Worm (Caenorhabditis elegans) whole organism, L3 larva: ENCODE measurements around the gene sli-1.

Source experiments
- R02D3.7 ChIP-seq: fragments of 150-350 bp; optimal IDR thresholded peaks from 2 replicates; lab custom pipeline; 2014; ENCODE audit warnings: missing biosample characterization, missing genetic modification characterization
- ZK546.5 ChIP-seq: sonication (generic microtip); optimal IDR thresholded peaks from 2 replicates; lab custom pipeline; 2017; ENCODE audit warnings: missing biosample characterization, missing genetic modification characterization
- ama-1 ChIP-seq: fragments of 150-350 bp; optimal IDR thresholded peaks from 2 replicates; lab custom pipeline; 2018
- ceh-28 ChIP-seq: fragments of 150-350 bp; optimal IDR thresholded peaks from 2 replicates; lab custom pipeline; 2014; ENCODE audit warnings: missing biosample characterization, missing genetic modification reagents, missing genetic modification characterization
- ceh-82 ChIP-seq: fragments of 150-350 bp; optimal IDR thresholded peaks from 2 replicates; lab custom pipeline; 2014; ENCODE audit warnings: missing biosample characterization, missing genetic modification characterization
- ceh-9 ChIP-seq: sonication (generic microtip); optimal IDR thresholded peaks from 2 replicates; lab custom pipeline; 2018; ENCODE audit warnings: missing biosample characterization, missing genetic modification characterization
- daf-12 ChIP-seq: fragments of 150-350 bp; optimal IDR thresholded peaks from 2 replicates; lab custom pipeline; 2014; ENCODE audit warnings: missing biosample characterization, missing genetic modification reagents, missing genetic modification characterization
- egl-27 ChIP-seq: sonication (generic microtip); optimal IDR thresholded peaks from 4 replicates; lab custom pipeline; 2017; ENCODE audit warnings: missing biosample characterization, missing genetic modification reagents, missing genetic modification characterization
- egl-5 ChIP-seq: fragments of 150-350 bp; optimal IDR thresholded peaks from 2 replicates; lab custom pipeline; 2017; ENCODE audit warnings: missing biosample characterization, missing genetic modification reagents, missing genetic modification characterization, inconsistent platforms
- elt-1 ChIP-seq: fragments of 150-350 bp; optimal IDR thresholded peaks from 2 replicates; lab custom pipeline; 2014; ENCODE audit warnings: missing biosample characterization, missing genetic modification characterization
- elt-2 ChIP-seq: sonication (generic microtip); optimal IDR thresholded peaks from 2 replicates; lab custom pipeline; 2016; ENCODE audit warnings: missing genetic modification reagents, mild to moderate bottlenecking, missing genetic modification characterization, missing compliant biosample characterization
- eor-1 ChIP-seq, 2 experiments: fragments of 150-350 bp; optimal IDR thresholded peaks; 2 replicates each; lab custom pipeline; 2014 to 2018; ENCODE audit warnings: missing biosample characterization in 2 of 2, missing genetic modification characterization in 2 of 2
- fkh-10 ChIP-seq: sonication (generic microtip); optimal IDR thresholded peaks from 2 replicates; lab custom pipeline; 2017; ENCODE audit warnings: missing biosample characterization, missing genetic modification reagents, missing genetic modification characterization
- fkh-2 ChIP-seq: fragments of 150-350 bp; optimal IDR thresholded peaks from 2 replicates; lab custom pipeline; 2014; ENCODE audit warnings: missing biosample characterization, missing genetic modification reagents, missing genetic modification characterization
- hmg-11 ChIP-seq: sonication (generic microtip); optimal IDR thresholded peaks from 2 replicates; lab custom pipeline; 2016; ENCODE audit warnings: missing genetic modification characterization, missing compliant biosample characterization
- jun-1 ChIP-seq: fragments of 150-350 bp; optimal IDR thresholded peaks from 2 replicates; lab custom pipeline; 2014; ENCODE audit warnings: missing biosample characterization, missing genetic modification reagents, missing genetic modification characterization
- lin-15B ChIP-seq: fragments of 150-350 bp; optimal IDR thresholded peaks from 2 replicates; lab custom pipeline; 2014; ENCODE audit warnings: missing biosample characterization, missing genetic modification characterization
- lin-39 ChIP-seq: fragments of 150-350 bp; optimal IDR thresholded peaks from 2 replicates; lab custom pipeline; 2018; ENCODE audit warnings: missing biosample characterization, missing genetic modification reagents, missing genetic modification characterization
- lsy-12 ChIP-seq: sonication (generic microtip); optimal IDR thresholded peaks from 2 replicates; lab custom pipeline; 2016; ENCODE audit warnings: mild to moderate bottlenecking, missing genetic modification characterization, missing compliant biosample characterization
- mdl-1 ChIP-seq: fragments of 150-350 bp; optimal IDR thresholded peaks from 2 replicates; lab custom pipeline; 2014; ENCODE audit warnings: missing biosample characterization, missing genetic modification characterization
- mml-1 ChIP-seq: fragments of 150-350 bp; sonication (generic microtip); optimal IDR thresholded peaks from 3 replicates; lab custom pipeline; 2014; ENCODE audit warnings: missing biosample characterization, missing genetic modification characterization
- nfya-1 ChIP-seq: sonication (generic microtip); optimal IDR thresholded peaks from 2 replicates; lab custom pipeline; 2017; ENCODE audit warnings: missing genetic modification characterization, mild to moderate bottlenecking, missing compliant biosample characterization, antibody characterized with exemption, moderate library complexity; ENCODE audit not compliant: insufficient read depth
- nhr-11 ChIP-seq: fragments of 150-350 bp; optimal IDR thresholded peaks from 2 replicates; lab custom pipeline; 2014; ENCODE audit warnings: missing biosample characterization, missing genetic modification characterization
- nhr-23 ChIP-seq: fragments of 150-350 bp; optimal IDR thresholded peaks from 2 replicates; lab custom pipeline; 2014; ENCODE audit warnings: missing biosample characterization, missing genetic modification reagents, missing genetic modification characterization
- nhr-237 ChIP-seq: fragments of 150-350 bp; optimal IDR thresholded peaks from 2 replicates; lab custom pipeline; 2014; ENCODE audit warnings: missing biosample characterization, missing genetic modification characterization
- nhr-25 ChIP-seq: sonication (generic microtip); optimal IDR thresholded peaks from 2 replicates; lab custom pipeline; 2017; ENCODE audit warnings: missing biosample characterization, missing genetic modification characterization
- nhr-67 ChIP-seq: fragments of 150-350 bp; optimal IDR thresholded peaks from 2 replicates; lab custom pipeline; 2014; ENCODE audit warnings: missing biosample characterization, missing genetic modification characterization
- nhr-76 ChIP-seq: fragments of 150-350 bp; sonication (generic microtip); optimal IDR thresholded peaks from 5 replicates; lab custom pipeline; 2014; ENCODE audit warnings: missing biosample characterization, missing genetic modification characterization
- nhr-77 ChIP-seq: fragments of 150-350 bp; optimal IDR thresholded peaks from 2 replicates; lab custom pipeline; 2014; ENCODE audit warnings: missing biosample characterization, missing genetic modification characterization
- pha-4 ChIP-seq: fragments of 150-350 bp; optimal IDR thresholded peaks from 2 replicates; lab custom pipeline; 2014; ENCODE audit warnings: missing biosample characterization, missing genetic modification reagents, missing genetic modification characterization
- pqm-1 ChIP-seq: fragments of 150-350 bp; optimal IDR thresholded peaks from 2 replicates; lab custom pipeline; 2017; ENCODE audit warnings: missing biosample characterization, missing genetic modification characterization, inconsistent platforms
- skn-1 ChIP-seq: fragments of 150-350 bp; optimal IDR thresholded peaks from 2 replicates; lab custom pipeline; 2014; ENCODE audit warnings: missing biosample characterization, missing genetic modification characterization
- snpc-4 ChIP-seq: fragments of 150-350 bp; optimal IDR thresholded peaks from 2 replicates; lab custom pipeline; 2014; ENCODE audit warnings: missing biosample characterization, missing genetic modification characterization
- tbx-2 ChIP-seq: sonication (generic microtip); optimal IDR thresholded peaks from 2 replicates; lab custom pipeline; 2016; ENCODE audit warnings: mild to moderate bottlenecking, missing genetic modification characterization, missing compliant biosample characterization
- unc-39 ChIP-seq: sonication (generic microtip); optimal IDR thresholded peaks from 4 replicates; lab custom pipeline; 2017; ENCODE audit warnings: missing biosample characterization, missing genetic modification characterization
- unc-62 ChIP-seq: fragments of 150-350 bp; sonication (generic microtip); optimal IDR thresholded peaks from 4 replicates; lab custom pipeline; 2014; ENCODE audit warnings: missing biosample characterization, missing genetic modification reagents, missing genetic modification characterization
- zag-1 ChIP-seq: fragments of 150-350 bp; optimal IDR thresholded peaks from 2 replicates; lab custom pipeline; 2014; ENCODE audit warnings: missing biosample characterization, missing genetic modification characterization
- ztf-11 ChIP-seq: fragments of 150-350 bp; optimal IDR thresholded peaks from 2 replicates; lab custom pipeline; 2014; ENCODE audit warnings: missing biosample characterization, missing genetic modification characterization
- ztf-4 ChIP-seq: fragments of 150-350 bp; optimal IDR thresholded peaks from 2 replicates; lab custom pipeline; 2014; ENCODE audit warnings: missing biosample characterization, missing genetic modification characterization

sli-1 gene

DNA sequence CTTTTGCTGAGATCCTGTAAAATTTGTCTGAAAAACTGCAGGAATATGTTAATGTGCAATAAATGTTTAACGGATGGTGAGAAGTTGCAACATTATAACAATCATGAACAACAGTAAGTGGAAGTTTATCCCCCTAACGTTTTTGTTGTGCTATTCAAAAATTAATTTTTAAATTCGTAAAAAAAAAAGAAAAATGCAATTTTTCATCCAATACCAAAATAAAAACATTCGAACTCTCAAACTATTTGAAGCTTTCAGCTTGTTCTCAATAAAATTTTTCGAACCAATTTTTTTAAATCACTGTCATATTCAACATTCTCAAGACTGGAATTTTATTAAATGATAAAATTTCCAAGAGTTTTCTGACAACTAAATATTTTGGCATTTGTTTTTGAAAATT, 34.2 kb downstream of the sli-1 start, which contains the start of gene ncam-1:
Gene ncam-1 (plus strand): TSS at position 301 of the 400 bp plus-strand sequence.
- TF ChIP-seq ceh-82 (no peak), ZK546.5 (tag; lab: Kevin White, UChicago) (no peak), mdl-1 (tag; lab: Kevin White, UChicago) (no peak), nhr-76 (no peak), elt-1 (tag; lab: Kevin White, UChicago) (no peak), elt-2 (no peak), ztf-4 (no peak), lsy-12 (tag; lab: Kevin White, UChicago) (no peak), ceh-28 (tag; lab: Kevin White, UChicago) (no peak), hmg-11 (tag; lab: Kevin White, UChicago) (no peak), nhr-67 (tag; lab: Kevin White, UChicago) (no peak)

DNA sequence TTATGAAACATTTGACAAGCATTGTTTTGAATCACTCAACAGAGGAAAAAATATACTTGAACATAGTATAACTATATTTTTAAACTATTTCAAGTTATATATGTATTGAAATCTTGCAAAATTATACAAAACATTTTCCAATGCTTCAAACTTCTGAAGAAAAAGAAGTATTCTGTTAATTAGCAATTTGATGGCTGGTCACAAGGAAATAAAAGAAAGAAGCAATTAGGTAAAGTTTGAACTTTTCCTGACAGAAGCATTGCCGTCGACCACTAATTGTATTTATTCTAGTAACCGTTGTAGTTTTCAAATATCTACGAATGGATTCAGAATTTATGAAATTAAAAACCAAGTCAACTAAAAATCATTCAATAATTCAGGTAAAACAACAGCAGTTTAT, 37.2 kb downstream of the sli-1 start:
- TF ChIP-seq pqm-1 (tag; lab: Kevin White, UChicago) (no peak), lin-15B (no peak), ztf-11 (tag; lab: Kevin White, UChicago) (no peak), mml-1 (no peak), ceh-9 (no peak), nhr-67 (tag; lab: Kevin White, UChicago) (no peak), ceh-28 (tag; lab: Kevin White, UChicago) (no peak), elt-1 (tag; lab: Kevin White, UChicago) (no peak), ceh-82 (no peak), fkh-10 (GFP tag; lab: Kevin White, UChicago) (no peak), nhr-25 (tag; lab: Kevin White, UChicago) (no peak), daf-12 (tag; lab: Kevin White, UChicago) (no peak), pha-4 (tag; lab: Kevin White, UChicago) (no peak), ama-1 (lab: Kevin White, UChicago) (no peak), nhr-77 (no peak), eor-1 (tag; optimal IDR thresholded peaks at IDR 0.05; lab: Kevin White, UChicago) (no peak), skn-1 (tag; lab: Kevin White, UChicago) (no peak), elt-2 (no peak), zag-1 (no peak), tbx-2 (no peak)

DNA sequence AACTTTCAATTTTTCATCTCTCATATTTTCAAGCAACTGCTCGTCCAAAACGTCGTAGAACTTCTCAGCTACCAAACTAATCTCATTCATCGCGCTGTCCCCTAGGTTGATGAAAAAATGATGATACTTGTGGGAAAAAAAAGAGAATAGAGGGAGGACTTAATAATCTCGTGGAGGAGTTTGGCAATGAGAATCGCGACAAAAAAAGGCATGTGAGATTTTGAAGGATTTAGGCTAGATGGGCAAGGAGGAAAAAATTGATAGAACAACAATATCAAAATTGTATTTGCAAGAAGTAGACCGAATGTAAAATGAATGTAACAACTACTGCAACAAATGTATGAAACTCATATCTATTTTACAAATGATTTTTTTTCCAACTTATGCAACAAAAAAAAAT, 43.1 kb downstream of the sli-1 start, which contains the start of gene Y9C12A.1:
Gene Y9C12A.1 (minus strand): TSS at position 101 of the 400 bp plus-strand sequence.
- TF ChIP-seq lin-39 (tag; lab: Kevin White, UChicago) (no peak), jun-1 (tag; lab: Kevin White, UChicago) (no peak)

DNA sequence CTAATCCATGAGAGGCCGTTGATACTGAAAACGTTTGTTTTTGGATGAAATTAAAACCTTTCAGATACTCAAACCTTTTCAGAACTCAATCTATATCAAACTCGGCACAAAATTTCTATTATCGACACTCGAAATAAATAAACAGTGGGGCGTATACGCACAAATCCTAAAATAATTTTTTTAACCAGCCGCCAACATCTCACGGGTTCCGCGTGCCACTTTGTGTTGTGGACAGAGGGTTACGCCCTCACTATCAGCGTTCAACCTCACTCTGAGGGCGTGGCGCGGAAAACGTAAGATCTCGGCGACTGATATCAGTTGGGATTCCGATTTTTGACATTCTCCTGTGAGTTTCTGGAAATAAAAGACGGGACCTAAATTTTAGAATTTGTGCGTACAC, 44.4 kb downstream of the sli-1 start:
- no peak for TF ChIP-seq snpc-4 (tag; lab: Kevin White, UChicago)
- TF ChIP-seq egl-5 (tag; lab: Kevin White, UChicago) = no peak
- TF ChIP-seq ZK546.5 (tag; lab: Kevin White, UChicago) = no peak
- TF ChIP-seq ztf-4 = no peak
- no peak for TF ChIP-seq ceh-82
- TF ChIP-seq ceh-28 (tag; lab: Kevin White, UChicago) = no peak
- no peak for TF ChIP-seq fkh-2
- no peak for TF ChIP-seq mdl-1 (tag; lab: Kevin White, UChicago)
- no peak for TF ChIP-seq lin-39 (tag; lab: Kevin White, UChicago)
- TF ChIP-seq eor-1 (tag; optimal IDR thresholded peaks at IDR 0.05; lab: Kevin White, UChicago) = no peak
- TF ChIP-seq daf-12 (tag; lab: Kevin White, UChicago) = no peak
- TF ChIP-seq tbx-2 = no peak
- no peak for TF ChIP-seq nfya-1
- TF ChIP-seq skn-1 (tag; lab: Kevin White, UChicago) = no peak
- TF ChIP-seq nhr-11 (tag; lab: Kevin White, UChicago) = no peak
- TF ChIP-seq ztf-11 (tag; lab: Kevin White, UChicago) = no peak
- no peak for TF ChIP-seq unc-39
- TF ChIP-seq nhr-23 (tag; lab: Kevin White, UChicago) = no peak
- TF ChIP-seq pqm-1 (tag; lab: Kevin White, UChicago) = no peak

DNA sequence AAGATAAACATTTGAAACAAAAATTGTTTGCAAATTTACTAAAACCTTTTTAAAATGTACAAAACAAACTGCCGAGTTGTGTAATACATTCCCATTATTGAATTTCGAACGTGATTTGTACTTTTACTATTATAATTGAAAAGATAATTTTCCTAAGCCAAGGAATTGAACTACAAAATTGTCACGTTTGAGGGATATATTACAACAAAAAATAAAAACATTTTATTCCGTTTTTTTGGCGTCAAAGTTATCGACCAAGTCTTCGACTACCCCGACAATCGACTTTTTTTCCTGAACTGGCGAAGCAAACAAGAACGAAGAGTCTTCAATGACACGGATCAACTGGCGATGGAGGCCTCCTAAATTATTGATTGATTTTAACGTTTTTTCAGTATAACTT, 44.8 kb downstream of the sli-1 start, which contains the start of gene T19D7.7:
Gene T19D7.7 (minus strand): TSS at position 101 of the 400 bp plus-strand sequence.
- TF ChIP-seq fkh-10 (GFP tag; lab: Kevin White, UChicago) (no peak), eor-1 (tag; optimal IDR thresholded peaks at IDR 0.05; lab: Kevin White, UChicago) (no peak), ztf-11 (tag; lab: Kevin White, UChicago) (no peak), skn-1 (tag; lab: Kevin White, UChicago) (no peak), ceh-9 (no peak), nhr-25 (tag; lab: Kevin White, UChicago) (no peak), R02D3.7 (no peak), ceh-28 (tag; lab: Kevin White, UChicago) (no peak), zag-1 (no peak), snpc-4 (tag; lab: Kevin White, UChicago) (no peak), elt-2 (no peak), pha-4 (tag; lab: Kevin White, UChicago) (no peak), mdl-1 (tag; lab: Kevin White, UChicago) (no peak), nhr-11 (tag; lab: Kevin White, UChicago) (no peak), egl-27 (tag; lab: Kevin White, UChicago) (no peak), nhr-237 (tag; lab: Kevin White, UChicago) (no peak), unc-62 (GFP tag; lab: Kevin White, UChicago) (no peak)
